Fruit fly (Drosophila melanogaster): Measurements from ENCODE around the gene CG43092.

DNA sequence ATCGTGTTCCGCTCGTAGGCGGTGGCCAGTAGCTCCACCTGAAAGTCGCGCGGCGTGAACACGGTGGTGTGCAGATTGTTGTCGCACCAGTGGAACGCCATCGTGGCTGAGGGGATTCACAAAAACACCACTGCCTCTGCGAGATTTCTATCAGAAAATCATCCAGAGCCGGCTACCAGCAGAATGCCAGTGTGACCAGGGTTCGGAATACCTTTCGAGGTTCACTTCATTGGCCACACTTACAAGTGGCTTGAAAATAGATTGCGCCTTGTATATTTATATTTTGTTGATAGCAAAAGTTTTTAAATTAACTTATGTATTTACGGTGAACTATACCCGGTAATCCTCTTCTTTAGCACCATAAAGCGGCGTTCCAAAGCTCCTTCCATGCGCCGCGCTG, 28.5 kb downstream of the CG43092 start, which contains the start of the genes Dcr-1 and CG6985:
- no peak for TF ChIP-seq CG17806 (tag; optimal IDR thresholded peaks at IDR 0.05)
- no peak for TF ChIP-seq EcR (GFP tag; optimal IDR thresholded peaks at IDR 0.05)
- no peak for TF ChIP-seq CG8301 (tag; optimal IDR thresholded peaks at IDR 0.05)
- TF ChIP-seq gl (tag; optimal IDR thresholded peaks at IDR 0.05), result no peak
- no peak for TF ChIP-seq CG15710 (tag; optimal IDR thresholded peaks at IDR 0.05)
- TF ChIP-seq D1 (tag; optimal IDR thresholded peaks at IDR 0.05), result no peak
- TF ChIP-seq CG4496 (GFP tag; IDR thresholded peaks at IDR 0.05), result no peak
- TF ChIP-seq Snoo (tag; optimal IDR thresholded peaks at IDR 0.05), result no peak
- no peak for TF ChIP-seq Pif1A (GFP tag; optimal IDR thresholded peaks at IDR 0.05)
- TF ChIP-seq Pif1B (GFP tag; optimal IDR thresholded peaks at IDR 0.05), result no peak
